Worm (Caenorhabditis elegans) whole organism, mixed stage, embryonic: ENCODE measurements around the gene math-22.

Experiments
- drap-1 ChIP-seq: fragments of 200-800 bp; sonication (Bioruptor generic); optimal IDR thresholded peaks from 3 replicates; lab custom pipeline; 2018; ENCODE audit warnings: mild to moderate bottlenecking, missing genetic modification characterization, missing compliant biosample characterization
- ham-2 ChIP-seq: fragments of 200-800 bp; sonication (Bioruptor generic); optimal IDR thresholded peaks from 2 replicates; lab custom pipeline; 2018; ENCODE audit warnings: mild to moderate bottlenecking, missing genetic modification characterization, missing compliant biosample characterization
- lin-13 ChIP-seq: fragments of 150-350 bp; optimal IDR thresholded peaks from 2 replicates; lab custom pipeline; 2014; ENCODE audit warnings: missing biosample characterization, missing genetic modification characterization
- lsy-2 ChIP-seq: fragments of 150-350 bp; optimal IDR thresholded peaks from 2 replicates; lab custom pipeline; 2014; ENCODE audit warnings: missing biosample characterization, missing genetic modification characterization
- nhr-237 ChIP-seq: fragments of 150-350 bp; optimal IDR thresholded peaks from 2 replicates; lab custom pipeline; 2014; ENCODE audit warnings: missing biosample characterization, missing genetic modification characterization
- nhr-28 ChIP-seq: fragments of 150-350 bp; optimal IDR thresholded peaks from 2 replicates; lab custom pipeline; 2014; ENCODE audit warnings: missing biosample characterization, missing genetic modification characterization
- snpc-4 ChIP-seq: fragments of 150-350 bp; optimal IDR thresholded peaks from 2 replicates; lab custom pipeline; 2014; ENCODE audit warnings: missing biosample characterization, missing genetic modification characterization
- ztf-11 ChIP-seq: fragments of 150-350 bp; optimal IDR thresholded peaks from 2 replicates; lab custom pipeline; 2014; ENCODE audit warnings: missing biosample characterization, missing genetic modification characterization

DNA sequence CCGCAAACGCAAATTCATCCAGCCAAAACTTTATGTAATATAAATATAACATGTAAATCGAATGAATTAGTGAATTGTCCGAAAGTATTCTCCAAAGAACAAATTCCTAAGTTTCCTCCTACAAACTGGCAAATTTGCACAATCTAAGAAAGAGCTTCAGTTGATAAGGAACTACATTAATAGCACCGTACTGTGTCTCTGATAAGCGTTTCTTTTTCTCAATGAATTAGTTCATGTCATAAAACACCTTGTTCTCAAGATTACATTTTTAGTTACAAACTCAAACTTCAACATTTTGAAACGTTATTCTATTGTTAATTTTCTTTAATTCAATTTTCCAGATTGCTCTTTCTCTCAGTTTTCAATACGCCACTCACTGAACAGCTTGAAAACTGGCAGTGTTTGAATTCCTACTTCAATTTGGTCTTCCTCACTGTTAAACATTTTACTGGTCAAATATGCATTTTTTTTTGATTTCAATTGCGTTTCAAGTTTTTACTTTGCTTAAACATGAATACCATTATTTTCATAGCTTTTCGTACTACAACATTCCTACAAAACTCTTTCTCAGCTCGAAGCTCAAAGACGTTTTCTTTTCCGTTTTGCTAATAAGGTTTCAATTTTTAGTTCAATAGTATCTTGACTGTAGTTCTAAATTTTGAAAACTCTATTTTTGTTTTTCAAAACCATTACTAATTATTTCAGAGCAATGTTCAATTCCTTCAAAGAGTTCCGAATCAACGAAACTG lies 39.3 kb upstream of the math-22 start, which contains the start of gene math-15:
- TF ChIP-seq lin-13 (tag; lab: Kevin White, UChicago) (no peak), nhr-28 (no peak), ham-2 (GFP tag; lab: Kevin White, UChicago) (no peak), nhr-237 (tag; lab: Kevin White, UChicago) (no peak), ztf-11 (tag; lab: Kevin White, UChicago) (no peak), lsy-2 (tag; lab: Kevin White, UChicago) (no peak), drap-1 (GFP tag; lab: Kevin White, UChicago) (no peak), snpc-4 (tag; lab: Kevin White, UChicago) (no peak)
